Worm (Caenorhabditis elegans) whole organism, young adult: ENCODE results near the gene istr-1.

ENCODE experiments used
- B0336.3 ChIP-seq: fragments of 200-800 bp; sonication (Bioruptor generic); IDR thresholded peaks from 2 replicates; pipeline ENCODE4 v1.3.6; 2022; ENCODE audit warnings: missing genetic modification characterization, missing compliant biosample characterization
- D2030.7 ChIP-seq: fragments of 200-800 bp; sonication (Bioruptor generic); IDR thresholded peaks from 2 replicates; pipeline ENCODE4 v1.3.6; 2022; ENCODE audit warnings: missing genetic modification reagents, missing genetic modification characterization, missing compliant biosample characterization
- F52B5.7 ChIP-seq: sonication (generic microtip); optimal IDR thresholded peaks from 2 replicates; lab custom pipeline; 2016; ENCODE audit warnings: mild to moderate bottlenecking, missing genetic modification characterization, missing compliant biosample characterization
- Y56A3A.18 ChIP-seq: fragments of 200-800 bp; sonication (Bioruptor generic); IDR thresholded peaks from 2 replicates; pipeline ENCODE4 v1.3.6; 2022; ENCODE audit warnings: missing genetic modification reagents, missing genetic modification characterization, missing compliant biosample characterization
- ama-1 ChIP-seq, 3 experiments: fragments of 150-350 bp in 1 of 3; sonication (generic microtip) in 2 of 3; optimal IDR thresholded peaks; 2 replicates each; lab custom pipeline; 2014 to 2018; ENCODE audit warnings: missing biosample characterization in 2 of 3, missing genetic modification characterization in 2 of 3, missing genetic modification reagents in 2 of 3
- aptf-2 ChIP-seq: fragments of 200-800 bp; sonication (Bioruptor generic); conservative IDR thresholded peaks from 2 replicates; pipeline ENCODE4 v1.3.6; 2022; ENCODE audit warnings: missing genetic modification reagents, missing genetic modification characterization, missing compliant biosample characterization
- aptf-3 ChIP-seq: fragments of 200-800 bp; sonication (Bioruptor generic); IDR thresholded peaks from 2 replicates; pipeline ENCODE4 v1.3.6; 2022; ENCODE audit warnings: missing genetic modification characterization, missing compliant biosample characterization
- attf-3 ChIP-seq: fragments of 200-800 bp; sonication (Bioruptor generic); conservative IDR thresholded peaks from 2 replicates; pipeline ENCODE4 v1.3.6; 2022; ENCODE audit warnings: missing genetic modification reagents, missing genetic modification characterization, missing compliant biosample characterization
- ceh-91 ChIP-seq: fragments of 200-800 bp; sonication (Bioruptor generic); IDR thresholded peaks from 2 replicates; pipeline ENCODE4 v1.3.6; 2022; ENCODE audit warnings: missing genetic modification reagents, missing genetic modification characterization, missing compliant biosample characterization
- dpl-1 ChIP-seq: fragments of 150-350 bp; optimal IDR thresholded peaks from 2 replicates; lab custom pipeline; 2014; ENCODE audit warnings: missing biosample characterization, missing genetic modification reagents, missing genetic modification characterization
- egl-18 ChIP-seq: fragments of 200-800 bp; sonication (Bioruptor generic); IDR thresholded peaks from 2 replicates; pipeline ENCODE4 v1.3.6; 2022; ENCODE audit warnings: missing genetic modification reagents, missing genetic modification characterization, missing compliant biosample characterization
- egl-44 ChIP-seq: fragments of 200-800 bp; sonication (Bioruptor generic); IDR thresholded peaks from 2 replicates; pipeline ENCODE4 v1.3.6; 2022; ENCODE audit warnings: missing genetic modification reagents, missing genetic modification characterization, missing compliant biosample characterization
- egrh-3 ChIP-seq: fragments of 200-800 bp; sonication (Bioruptor generic); IDR thresholded peaks from 2 replicates; pipeline ENCODE4 v1.3.6; 2022; ENCODE audit warnings: missing genetic modification reagents, missing genetic modification characterization, missing compliant biosample characterization
- ekl-4 ChIP-seq: fragments of 200-800 bp; sonication (Bioruptor generic); IDR thresholded peaks from 2 replicates; pipeline ENCODE4 v1.3.6; 2022; ENCODE audit warnings: missing genetic modification reagents, missing genetic modification characterization, missing compliant biosample characterization
- fkh-3 ChIP-seq: sonication (generic microtip); optimal IDR thresholded peaks from 2 replicates; lab custom pipeline; 2016; ENCODE audit warnings: mild to moderate bottlenecking, missing genetic modification characterization, missing compliant biosample characterization
- hmg-1.2 ChIP-seq: fragments of 200-800 bp; sonication (Bioruptor generic); IDR thresholded peaks from 2 replicates; pipeline ENCODE4 v1.3.6; 2022; ENCODE audit warnings: missing genetic modification reagents, missing genetic modification characterization, missing compliant biosample characterization
- lag-1 ChIP-seq: fragments of 200-800 bp; sonication (Bioruptor generic); IDR thresholded peaks from 2 replicates; pipeline ENCODE4 v1.3.6; 2022; ENCODE audit warnings: missing genetic modification reagents, missing genetic modification characterization, missing compliant biosample characterization
- let-526 ChIP-seq: fragments of 200-800 bp; sonication (Bioruptor generic); IDR thresholded peaks from 2 replicates; pipeline ENCODE4 v1.3.6; 2022; ENCODE audit warnings: missing genetic modification reagents, missing genetic modification characterization, missing compliant biosample characterization
- lin-35 ChIP-seq, 3 experiments: fragments of 150-350 bp in 2 of 3; sonication (generic microtip) in 1 of 3; optimal IDR thresholded peaks; 2 replicates each; lab custom pipeline; 2014 to 2018; ENCODE audit warnings: missing biosample characterization in 3 of 3, missing genetic modification characterization in 3 of 3, missing genetic modification reagents in 3 of 3
- lin-54 ChIP-seq: fragments of 200-800 bp; sonication (Bioruptor generic); optimal IDR thresholded peaks from 2 replicates; lab custom pipeline; 2018; ENCODE audit warnings: mild to moderate bottlenecking, missing genetic modification characterization, missing compliant biosample characterization
- madf-6 ChIP-seq: fragments of 200-800 bp; sonication (Bioruptor generic); IDR thresholded peaks from 2 replicates; pipeline ENCODE4 v1.3.6; 2022; ENCODE audit warnings: missing genetic modification reagents, missing genetic modification characterization, missing compliant biosample characterization
- mcd-1 ChIP-seq: fragments of 200-800 bp; sonication (Bioruptor generic); IDR thresholded peaks from 2 replicates; pipeline ENCODE4 v1.3.6; 2022; ENCODE audit warnings: missing genetic modification reagents, missing genetic modification characterization, missing compliant biosample characterization
- mxl-1 ChIP-seq: sonication (generic microtip); optimal IDR thresholded peaks from 2 replicates; lab custom pipeline; 2016; ENCODE audit warnings: missing genetic modification characterization, missing compliant biosample characterization
- nfyb-1 ChIP-seq: fragments of 200-800 bp; sonication (Bioruptor generic); IDR thresholded peaks from 2 replicates; pipeline ENCODE4 v1.3.6; 2022; ENCODE audit warnings: missing genetic modification reagents, missing genetic modification characterization, missing compliant biosample characterization
- nhr-27 ChIP-seq: fragments of 200-800 bp; sonication (Bioruptor generic); optimal IDR thresholded peaks from 2 replicates; lab custom pipeline; 2018; ENCODE audit warnings: mild to moderate bottlenecking, missing genetic modification characterization, moderate library complexity, missing compliant biosample characterization
- pha-4 ChIP-seq: fragments of 150-350 bp; sonication (generic microtip); optimal IDR thresholded peaks from 2 replicates; lab custom pipeline; 2014; ENCODE audit warnings: missing biosample characterization, missing genetic modification reagents, missing genetic modification characterization
- snpc-1.3 ChIP-seq: sonication (generic microtip); optimal IDR thresholded peaks from 2 replicates; lab custom pipeline; 2017; ENCODE audit warnings: missing genetic modification characterization, mild to moderate bottlenecking, missing compliant biosample characterization, antibody characterized with exemption, moderate library complexity, missing genotype, missing genetic modification reagents; ENCODE audit not compliant: insufficient read depth
- snpc-4 ChIP-seq, 5 experiments: fragments of 150-350 bp in 1 of 5; sonication (generic microtip) in 4 of 5; optimal IDR thresholded peaks; 2 replicates each; lab custom pipeline; 2014 to 2018; ENCODE audit warnings: missing genetic modification characterization in 5 of 5, missing biosample characterization in 3 of 5, antibody characterized with exemption in 2 of 5, mild to moderate bottlenecking in 2 of 5, missing compliant biosample characterization in 2 of 5, missing genotype in 2 of 5, moderate library complexity in 2 of 5, missing genetic modification reagents in 1 of 5
- somi-1 ChIP-seq: fragments of 200-800 bp; sonication (Bioruptor generic); optimal IDR thresholded peaks from 2 replicates; lab custom pipeline; 2018; ENCODE audit warnings: mild to moderate bottlenecking, missing genetic modification characterization, missing compliant biosample characterization
- unc-130 ChIP-seq: sonication (generic microtip); optimal IDR thresholded peaks from 2 replicates; lab custom pipeline; 2016; ENCODE audit warnings: missing genetic modification reagents, missing genetic modification characterization, missing compliant biosample characterization
- ztf-22 ChIP-seq: fragments of 200-800 bp; sonication (Bioruptor generic); optimal IDR thresholded peaks from 2 replicates; lab custom pipeline; 2018; ENCODE audit warnings: mild to moderate bottlenecking, missing genetic modification characterization, moderate library complexity, missing compliant biosample characterization
- ztf-26 ChIP-seq: sonication (generic microtip); optimal IDR thresholded peaks from 2 replicates; lab custom pipeline; 2017; ENCODE audit warnings: missing genetic modification characterization, missing compliant biosample characterization
- ztf-28 ChIP-seq: fragments of 200-800 bp; sonication (Bioruptor generic); IDR thresholded peaks from 2 replicates; pipeline ENCODE4 v1.3.6; 2022; ENCODE audit warnings: missing genetic modification reagents, missing genetic modification characterization, missing compliant biosample characterization

istr-1 gene

DNA sequence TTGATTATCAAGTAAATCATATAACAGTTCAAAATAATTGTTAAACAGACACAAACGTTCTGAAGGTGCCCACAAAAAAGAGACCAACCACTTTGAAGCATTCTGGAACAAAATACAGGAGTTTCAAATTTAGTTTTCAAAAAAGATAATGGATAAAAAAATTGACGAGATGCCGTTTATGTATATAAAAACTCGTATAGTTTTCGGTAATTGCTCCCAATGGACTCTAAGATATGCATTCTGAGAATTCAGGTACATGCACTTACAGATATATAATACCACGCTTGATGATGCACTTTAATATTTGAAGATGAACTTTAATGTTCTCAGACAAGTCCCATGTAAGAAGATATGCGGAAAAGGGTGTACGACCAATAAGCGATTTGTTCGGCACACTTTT lies 21.0 kb downstream of the istr-1 start, which contains the start of gene str-181:
str-181 (minus strand) TSS at position 101 of the 400 bp plus-strand sequence.
- no peak for TF ChIP-seq nhr-27 (tag; lab: Kevin White, UChicago)
- TF ChIP-seq F52B5.7 (tag; lab: Kevin White, UChicago): no peak
- no peak for TF ChIP-seq hmg-1.2 (GFP tag; lab: Robert Waterston, UW)
- no peak for TF ChIP-seq unc-130 (GFP tag; lab: Kevin White, UChicago)

ce11 chrV:12719713-12720112 lies 22.1 kb downstream of the istr-1 start, which contains the start of gene R11D1.7:
R11D1.7 (plus strand) TSS chrV:12720013.
- TF ChIP-seq pha-4 (tag; lab: Kevin White, UChicago) (no peak), snpc-4 (GFP tag; optimal IDR thresholded peaks at IDR 0.05; lab: Kevin White, UChicago) (no peak), snpc-4 (tag; optimal IDR thresholded peaks at IDR 0.05; lab: Kevin White, UChicago) (no peak), egl-44 (no peak), aptf-2 (GFP tag; lab: Robert Waterston, UW) (no peak), ceh-91 (no peak), somi-1 (no peak), attf-3 (GFP tag; lab: Robert Waterston, UW) (no peak), ztf-26 (tag; lab: Kevin White, UChicago) (no peak), mcd-1 (GFP tag; lab: Robert Waterston, UW) (no peak), D2030.7 (GFP tag; lab: Robert Waterston, UW) (no peak), ama-1 (optimal IDR thresholded peaks at IDR 0.05; lab: Kevin White, UChicago) (no peak), ama-1 (GFP tag; optimal IDR thresholded peaks at IDR 0.05; lab: Kevin White, UChicago) (no peak), ztf-28 (no peak), dpl-1 (GFP tag; lab: Kevin White, UChicago) (no peak), aptf-3 (GFP tag; lab: Robert Waterston, UW) (no peak), egl-18 (no peak)

ce11 chrV:12725893-12726292 lies 28.2 kb downstream of the istr-1 start, which contains the start of gene R11D1.12:
R11D1.12 (minus strand) TSS chrV:12725993.
- TF ChIP-seq mxl-1 (no peak), Y56A3A.18 (no peak), B0336.3 (GFP tag; lab: Robert Waterston, UW) (no peak), ztf-22 (GFP tag; lab: Kevin White, UChicago) (no peak), let-526 (GFP tag; lab: Robert Waterston, UW) (no peak), ekl-4 (GFP tag; lab: Robert Waterston, UW) (no peak), lag-1 (no peak)
- TF ChIP-seq, all 124 proteins: peak for 0

- no peak for TF ChIP-seq egrh-3 (GFP tag; lab: Robert Waterston, UW)
- TF ChIP-seq B0336.3 (GFP tag; lab: Robert Waterston, UW): peak; percentile 51
- 0 out of 2 replicates have a peak, but pooled peaks have one; percentile 34 for TF ChIP-seq ekl-4 (GFP tag; lab: Robert Waterston, UW)
- peak in 1 of 3 experiments; percentile 5 for TF ChIP-seq lin-35 (GFP tag; optimal IDR thresholded peaks at IDR 0.05; lab: Kevin White, UChicago)
- TF ChIP-seq fkh-3 (tag; lab: Kevin White, UChicago): no peak
- TF ChIP-seq nfyb-1 (GFP tag; lab: Robert Waterston, UW): 0 out of 2 replicates have a peak, but pooled peaks have one; percentile 29
- TF ChIP-seq madf-6: peak; percentile 54; the same call in 1 of the 2 replicates
- no peak for TF ChIP-seq snpc-1.3
- no peak for TF ChIP-seq unc-130 (GFP tag; lab: Kevin White, UChicago)
- peak; percentile 9 for TF ChIP-seq lin-54
- TF ChIP-seq, all 124 proteins: peak for 6
These were observed 29.5 kb downstream of the istr-1 start, which contains the start of gene R11D1.13 for ce11 chrV:12727104-12727637. R11D1.13 (plus strand) TSS chrV:12727154.
